Fruit fly (Drosophila melanogaster): Measurements from ENCODE around the gene bnk.
A peak's percentile ranks its signal among the peaks of the same experiment; 100 is the strongest.

Gene bnk

dm6 chr3R:31168968-31169367, 24.2 kb upstream of the bnk start, which contains the start of gene stops (continued):
- TF ChIP-seq tll (GFP tag; optimal IDR thresholded peaks at IDR 0.05) = no peak
- TF ChIP-seq zen2 (GFP tag; IDR thresholded peaks at IDR 0.05; ENCODE audit: partially characterized antibody) = no peak
- no peak for TF ChIP-seq emc (GFP tag; optimal IDR thresholded peaks at IDR 0.05)
- TF ChIP-seq Antp (GFP tag; optimal IDR thresholded peaks at IDR 0.05) = peak; percentile 5
- TF ChIP-seq HmgZ (tag; optimal IDR thresholded peaks at IDR 0.05) = no peak
- no peak for TF ChIP-seq CG13894 (tag; optimal IDR thresholded peaks at IDR 0.05)
- TF ChIP-seq nmo (GFP tag; optimal IDR thresholded peaks at IDR 0.05) = no peak
- TF ChIP-seq chinmo (GFP tag; IDR thresholded peaks at IDR 0.05; ENCODE audit: partially characterized antibody) = no peak
- no peak for TF ChIP-seq Neu2 (GFP tag; optimal IDR thresholded peaks at IDR 0.05; ENCODE audit: borderline replicate concordance)
- peak; percentile 10 for TF ChIP-seq shn (GFP tag; optimal IDR thresholded peaks at IDR 0.05)
- TF ChIP-seq CG6175 (GFP tag; IDR thresholded peaks at IDR 0.05) = no peak
- peak; percentile 14 for TF ChIP-seq CG11504 (tag; optimal IDR thresholded peaks at IDR 0.05)
- no peak for TF ChIP-seq ro (GFP tag; IDR thresholded peaks at IDR 0.05)
- TF ChIP-seq fd64A (GFP tag; optimal IDR thresholded peaks at IDR 0.05) = peak; percentile 67
- TF ChIP-seq TFAM (GFP tag; optimal IDR thresholded peaks at IDR 0.05) = no peak
- no peak for TF ChIP-seq grn (GFP tag; optimal IDR thresholded peaks at IDR 0.05)
- no peak for TF ChIP-seq CG10321 (GFP tag; IDR thresholded peaks at IDR 0.05)
- TF ChIP-seq Hr78 (GFP tag; optimal IDR thresholded peaks at IDR 0.05) = no peak
- peak; percentile 48 for TF ChIP-seq tio (GFP tag; optimal IDR thresholded peaks at IDR 0.05)
- TF ChIP-seq zf30C (GFP tag; optimal IDR thresholded peaks at IDR 0.05) = no peak
- TF ChIP-seq CG11695 (GFP tag; IDR thresholded peaks at IDR 0.05) = peak; percentile 84
- TF ChIP-seq CG34422 (GFP tag; IDR thresholded peaks at IDR 0.05) = 0 out of 3 replicates have a peak, but pooled peaks have one; percentile 17
- TF ChIP-seq CG17186 (GFP tag; optimal IDR thresholded peaks at IDR 0.05) = no peak
- no peak for TF ChIP-seq Max (GFP tag; optimal IDR thresholded peaks at IDR 0.05)
- TF ChIP-seq Deaf1 (tag; optimal IDR thresholded peaks at IDR 0.05) = no peak
- TF ChIP-seq CG6689 (GFP tag; IDR thresholded peaks at IDR 0.05) = 0 out of 2 replicates have a peak, but pooled peaks have one; percentile 26
- no peak for TF ChIP-seq amos (GFP tag; IDR thresholded peaks at IDR 0.05; ENCODE audit: partially characterized antibody)
- TF ChIP-seq cg (GFP tag; optimal IDR thresholded peaks at IDR 0.05) = no peak
- TF ChIP-seq lilli (GFP tag; optimal IDR thresholded peaks at IDR 0.05) = no peak
- TF ChIP-seq CG17829 (tag; optimal IDR thresholded peaks at IDR 0.05) = no peak
- TF ChIP-seq CG4328 (GFP tag; optimal IDR thresholded peaks at IDR 0.05) = no peak
- no peak for TF ChIP-seq trem (tag; optimal IDR thresholded peaks at IDR 0.05)
- TF ChIP-seq BEAF-32 (GFP tag; optimal IDR thresholded peaks at IDR 0.05) = no peak
- peak; percentile 51 for TF ChIP-seq CG4707 (GFP tag; optimal IDR thresholded peaks at IDR 0.05)
- no peak for TF ChIP-seq CG15073 (GFP tag; optimal IDR thresholded peaks at IDR 0.05)
- TF ChIP-seq C15 (GFP tag; IDR thresholded peaks at IDR 0.05) = no peak
- no peak for TF ChIP-seq CG4404 (GFP tag; IDR thresholded peaks at IDR 0.05)
- TF ChIP-seq Trl (optimal IDR thresholded peaks at IDR 0.05) = peak; percentile 70 to 82
- peak; percentile 59 for TF ChIP-seq Trl (GFP tag; optimal IDR thresholded peaks at IDR 0.05)
- no peak for TF ChIP-seq pum (GFP tag; optimal IDR thresholded peaks at IDR 0.05)
- peak; percentile 50 for TF ChIP-seq vvl (GFP tag; IDR thresholded peaks at IDR 0.05)
- TF ChIP-seq CG14965 (GFP tag; optimal IDR thresholded peaks at IDR 0.05; ENCODE audit: borderline replicate concordance) = peak; percentile 15
- TF ChIP-seq luna (GFP tag; optimal IDR thresholded peaks at IDR 0.05) = no peak
- TF ChIP-seq dimm (GFP tag; IDR thresholded peaks at IDR 0.05) = no peak
- peak; percentile 7 for TF ChIP-seq salm (tag; optimal IDR thresholded peaks at IDR 0.05)
- TF ChIP-seq CG14860 (GFP tag; IDR thresholded peaks at IDR 0.05; ENCODE audit: partially characterized antibody) = no peak
- no peak for TF ChIP-seq CoRest (tag; optimal IDR thresholded peaks at IDR 0.05)
- TF ChIP-seq kay (GFP tag; optimal IDR thresholded peaks at IDR 0.05) = no peak
- TF ChIP-seq CG34376 (GFP tag; optimal IDR thresholded peaks at IDR 0.05) = peak; percentile 13
- TF ChIP-seq ERR (GFP tag; optimal IDR thresholded peaks at IDR 0.05) = no peak
- peak; percentile 19 for TF ChIP-seq odd (GFP tag; optimal IDR thresholded peaks at IDR 0.05)
